Worm (Caenorhabditis elegans) whole organism, L4 larva: ENCODE data around the gene ZK550.6.

Experiments
- D1046.2 ChIP-seq: fragments of 200-800 bp; sonication (Bioruptor generic); IDR thresholded peaks from 2 replicates; pipeline ENCODE4 v1.3.6; 2022; ENCODE audit warnings: missing genetic modification characterization, missing compliant biosample characterization
- F37D6.2 ChIP-seq: sonication (generic microtip); optimal IDR thresholded peaks from 2 replicates; lab custom pipeline; 2016; ENCODE audit warnings: mild to moderate bottlenecking, missing genetic modification characterization, missing compliant biosample characterization
- R02D3.7 ChIP-seq: fragments of 150-350 bp; sonication (generic microtip); optimal IDR thresholded peaks from 3 replicates; lab custom pipeline; 2014; ENCODE audit warnings: missing biosample characterization, missing genetic modification characterization
- T20F7.1 ChIP-seq: fragments of 200-800 bp; sonication (Bioruptor generic); optimal IDR thresholded peaks from 2 replicates; lab custom pipeline; 2018; ENCODE audit warnings: mild to moderate bottlenecking, missing genetic modification characterization, missing compliant biosample characterization
- Y105C5A.15 ChIP-seq: fragments of 200-800 bp; sonication (Bioruptor generic); IDR thresholded peaks from 2 replicates; pipeline ENCODE4 v1.3.6; 2022; ENCODE audit warnings: missing genetic modification characterization, missing compliant biosample characterization
- Y5F2A.4 ChIP-seq: fragments of 200-800 bp; sonication (Bioruptor generic); optimal IDR thresholded peaks from 2 replicates; lab custom pipeline; 2018; ENCODE audit warnings: mild to moderate bottlenecking, missing genetic modification characterization, missing compliant biosample characterization
- ZK337.2 ChIP-seq: fragments of 200-800 bp; sonication (Bioruptor generic); IDR thresholded peaks from 2 replicates; pipeline ENCODE4 v1.3.6; 2022; ENCODE audit warnings: missing genetic modification reagents, missing genetic modification characterization, missing compliant biosample characterization
- aha-1 ChIP-seq: fragments of 150-350 bp; peaks from one replicate; lab custom pipeline; 2014; ENCODE audit warnings: missing biosample characterization, missing genetic modification characterization
- attf-4 ChIP-seq: sonication (generic microtip); optimal IDR thresholded peaks from 3 replicates; lab custom pipeline; 2017; ENCODE audit warnings: missing biosample characterization, missing genetic modification characterization
- ceh-28 ChIP-seq: fragments of 150-350 bp; optimal IDR thresholded peaks from 2 replicates; lab custom pipeline; 2014; ENCODE audit warnings: missing biosample characterization, missing genetic modification reagents, missing genetic modification characterization
- ceh-62 ChIP-seq: sonication (generic microtip); optimal IDR thresholded peaks from 2 replicates; lab custom pipeline; 2017; ENCODE audit warnings: missing biosample characterization, missing genetic modification characterization
- daf-16 ChIP-seq, 3 experiments: sonication (generic microtip); optimal IDR thresholded peaks; 2 replicates each; lab custom pipeline; 2016 to 2017; ENCODE audit warnings: missing genetic modification characterization in 3 of 3, missing genetic modification reagents in 3 of 3, mild to moderate bottlenecking in 2 of 3, missing compliant biosample characterization in 2 of 3, missing biosample characterization in 1 of 3, moderate library complexity in 1 of 3
- dmd-6 ChIP-seq: fragments of 200-800 bp; sonication (Bioruptor generic); IDR thresholded peaks from 2 replicates; pipeline ENCODE4 v1.3.6; 2022; ENCODE audit warnings: missing genetic modification reagents, missing genetic modification characterization, missing compliant biosample characterization
- fkh-10 ChIP-seq: fragments of 150-350 bp; optimal IDR thresholded peaks from 2 replicates; lab custom pipeline; 2014; ENCODE audit warnings: missing biosample characterization, missing genetic modification reagents, missing genetic modification characterization
- gei-8 ChIP-seq: fragments of 200-800 bp; sonication (Bioruptor generic); optimal IDR thresholded peaks from 2 replicates; lab custom pipeline; 2018; ENCODE audit warnings: mild to moderate bottlenecking, missing genetic modification characterization, missing compliant biosample characterization
- hlh-30 ChIP-seq: sonication (generic microtip); optimal IDR thresholded peaks from 2 replicates; lab custom pipeline; 2017; ENCODE audit warnings: antibody characterized with exemption, mild to moderate bottlenecking, missing genetic modification characterization, missing compliant biosample characterization; ENCODE audit not compliant: insufficient read depth
- hmg-1.1 ChIP-seq: fragments of 200-800 bp; sonication (Bioruptor generic); IDR thresholded peaks from 2 replicates; pipeline ENCODE4 v1.3.6; 2022; ENCODE audit warnings: missing genetic modification reagents, missing genetic modification characterization, missing compliant biosample characterization
- jun-1 ChIP-seq: fragments of 150-350 bp; optimal IDR thresholded peaks from 2 replicates; lab custom pipeline; 2014; ENCODE audit warnings: missing biosample characterization, missing genetic modification reagents, missing genetic modification characterization
- lim-7 ChIP-seq: fragments of 200-800 bp; sonication (Bioruptor generic); IDR thresholded peaks from 2 replicates; pipeline ENCODE4 v1.3.6; 2022; ENCODE audit warnings: missing genetic modification characterization, missing compliant biosample characterization
- lsy-2 ChIP-seq, 2 experiments: fragments of 150-350 bp in 1 of 2; sonication (generic microtip) in 1 of 2; optimal IDR thresholded peaks; 2 replicates each; lab custom pipeline; 2014 to 2017; ENCODE audit warnings: missing biosample characterization in 2 of 2, missing genetic modification characterization in 2 of 2
- madf-9 ChIP-seq: fragments of 200-800 bp; sonication (Bioruptor generic); conservative IDR thresholded peaks from 2 replicates; pipeline ENCODE4 v1.3.6; 2022; ENCODE audit warnings: missing genetic modification reagents, missing genetic modification characterization, missing compliant biosample characterization
- mep-1 ChIP-seq: fragments of 150-350 bp; sonication (generic microtip); optimal IDR thresholded peaks from 3 replicates; lab custom pipeline; 2014; ENCODE audit warnings: missing biosample characterization, missing genetic modification characterization
- mes-2 ChIP-seq: sonication (generic microtip); optimal IDR thresholded peaks from 2 replicates; lab custom pipeline; 2016; ENCODE audit warnings: missing genotype, mild to moderate bottlenecking, missing genetic modification characterization, missing compliant biosample characterization; ENCODE audit not compliant: poor library complexity, severe bottlenecking
- nhr-11 ChIP-seq: fragments of 150-350 bp; optimal IDR thresholded peaks from 2 replicates; lab custom pipeline; 2014; ENCODE audit warnings: missing biosample characterization, missing genetic modification characterization
- nhr-111 ChIP-seq: fragments of 200-800 bp; sonication (Bioruptor generic); optimal IDR thresholded peaks from 2 replicates; lab custom pipeline; 2018; ENCODE audit warnings: mild to moderate bottlenecking, missing genetic modification characterization, missing compliant biosample characterization
- nhr-237 ChIP-seq: sonication (generic microtip); optimal IDR thresholded peaks from 2 replicates; lab custom pipeline; 2017; ENCODE audit warnings: missing biosample characterization, missing genetic modification characterization
- nhr-41 ChIP-seq: fragments of 200-800 bp; sonication (Bioruptor generic); IDR thresholded peaks from 2 replicates; pipeline ENCODE4 v1.3.6; 2022; ENCODE audit warnings: missing genetic modification reagents, missing genetic modification characterization, missing compliant biosample characterization
- nhr-6 ChIP-seq: fragments of 150-350 bp; optimal IDR thresholded peaks from 2 replicates; lab custom pipeline; 2014; ENCODE audit warnings: missing biosample characterization, missing genetic modification characterization
- pha-4 ChIP-seq, 2 experiments: fragments of 150-350 bp in 1 of 2; fragments of 200-800 bp in 1 of 2; sonication (Bioruptor generic) in 1 of 2; IDR thresholded peaks in 1 of 2; optimal IDR thresholded peaks in 1 of 2; 2 replicates each; pipeline versions ENCODE4 v1.3.6 to Lab custom; 2014 to 2022; ENCODE audit warnings: missing genetic modification characterization in 2 of 2, missing genetic modification reagents in 2 of 2, missing biosample characterization in 1 of 2, missing compliant biosample characterization in 1 of 2
- php-3 ChIP-seq: fragments of 200-800 bp; sonication (Bioruptor generic); IDR thresholded peaks from 2 replicates; pipeline ENCODE4 v1.3.6; 2022; ENCODE audit warnings: missing genetic modification reagents, missing genetic modification characterization, missing compliant biosample characterization
- rbr-2 ChIP-seq: sonication (generic microtip); optimal IDR thresholded peaks from 2 replicates; lab custom pipeline; 2016; ENCODE audit warnings: missing genotype, missing genetic modification characterization, missing compliant biosample characterization
- saeg-2 ChIP-seq: fragments of 200-800 bp; sonication (Bioruptor generic); IDR thresholded peaks from 2 replicates; pipeline ENCODE4 v1.3.6; 2022; ENCODE audit warnings: missing genetic modification reagents, missing genetic modification characterization, missing compliant biosample characterization
- sdz-12 ChIP-seq: fragments of 200-800 bp; sonication (Bioruptor generic); optimal IDR thresholded peaks from 2 replicates; lab custom pipeline; 2018; ENCODE audit warnings: mild to moderate bottlenecking, missing genetic modification characterization, missing compliant biosample characterization
- spr-3 ChIP-seq: fragments of 200-800 bp; sonication (Bioruptor generic); optimal IDR thresholded peaks from 2 replicates; lab custom pipeline; 2018; ENCODE audit warnings: mild to moderate bottlenecking, missing genetic modification characterization, missing compliant biosample characterization
- unc-62 ChIP-seq, 3 experiments: fragments of 150-350 bp in 1 of 3; sonication (generic microtip); optimal IDR thresholded peaks in 2 of 3; peaks in 1 of 3; 1 replicate in 1 of 3; 2 replicates in 2 of 3; lab custom pipeline; 2014 to 2017; ENCODE audit warnings: missing biosample characterization in 3 of 3, missing genetic modification characterization in 3 of 3, missing genetic modification reagents in 3 of 3, missing genotype in 1 of 3
- vab-7 ChIP-seq: fragments of 200-800 bp; sonication (Bioruptor generic); IDR thresholded peaks from 2 replicates; pipeline ENCODE4 v1.3.6; 2022; ENCODE audit warnings: missing genetic modification reagents, missing genetic modification characterization, missing compliant biosample characterization
- zfp-2 ChIP-seq: sonication (generic microtip); optimal IDR thresholded peaks from 2 replicates; lab custom pipeline; 2016; ENCODE audit warnings: mild to moderate bottlenecking, missing genetic modification characterization, missing compliant biosample characterization
- zfp-3 ChIP-seq: fragments of 200-800 bp; sonication (Bioruptor generic); conservative IDR thresholded peaks from 2 replicates; pipeline ENCODE4 v1.3.6; 2022; ENCODE audit warnings: missing genetic modification reagents, missing genetic modification characterization, missing compliant biosample characterization
- zip-11 ChIP-seq: fragments of 200-800 bp; sonication (Bioruptor generic); IDR thresholded peaks from 2 replicates; pipeline ENCODE4 v1.3.6; 2022; ENCODE audit warnings: missing genetic modification characterization, missing compliant biosample characterization
- zip-2 ChIP-seq: fragments of 150-350 bp; optimal IDR thresholded peaks from 2 replicates; lab custom pipeline; 2014; ENCODE audit warnings: missing biosample characterization, missing genetic modification characterization
- ztf-11 ChIP-seq: fragments of 150-350 bp; optimal IDR thresholded peaks from 2 replicates; lab custom pipeline; 2014; ENCODE audit warnings: missing biosample characterization, missing genetic modification characterization
- ztf-7 ChIP-seq: fragments of 150-350 bp; optimal IDR thresholded peaks from 2 replicates; lab custom pipeline; 2014; ENCODE audit warnings: missing biosample characterization, missing genetic modification characterization

The ZK550.6 gene

DNA sequence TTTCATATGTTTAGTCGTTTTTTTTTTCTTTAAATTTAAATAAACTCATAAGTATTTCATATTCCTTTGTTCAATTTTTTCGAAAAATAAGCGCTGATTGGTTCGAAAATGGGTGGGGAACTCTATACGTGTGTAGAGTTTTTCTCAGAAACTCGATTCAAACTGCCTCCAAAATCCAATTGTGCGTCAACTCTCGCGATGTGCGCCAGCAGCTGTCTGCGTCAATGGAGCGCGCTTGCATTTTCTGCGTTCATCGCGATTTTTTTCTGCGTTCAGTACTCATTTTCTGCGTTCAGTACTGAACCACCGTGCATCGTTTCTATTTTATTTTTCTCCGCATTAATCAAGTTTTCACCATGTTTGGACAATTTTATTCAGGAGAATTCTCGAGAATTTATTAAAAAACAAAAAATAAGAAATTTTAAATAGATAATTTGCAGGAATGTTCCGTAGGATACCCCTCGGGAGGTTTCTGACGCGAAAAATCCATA lies 12.5 kb downstream of the ZK550.6 start, which contains the start of gene eelo-2 (continued):
- peak; percentile 78 for TF ChIP-seq Y5F2A.4
- no peak for TF ChIP-seq attf-4 (tag; lab: Kevin White, UChicago)
- peak; percentile 99 for TF ChIP-seq nhr-6 (tag; lab: Kevin White, UChicago)
- TF ChIP-seq Y105C5A.15 (GFP tag; lab: Robert Waterston, UW): 0 out of 2 replicates have a peak, but pooled peaks have one; percentile 19
- TF ChIP-seq ceh-62 (tag; lab: Kevin White, UChicago): peak; percentile 14
- TF ChIP-seq D1046.2 (GFP tag; lab: Robert Waterston, UW): peak; percentile 89
- peak; percentile 93 for TF ChIP-seq hlh-30 (tag; lab: Kevin White, UChicago)
- peak; percentile 84 for TF ChIP-seq zfp-2 (tag; lab: Kevin White, UChicago)
- no peak for TF ChIP-seq sdz-12 (GFP tag; lab: Kevin White, UChicago)
- TF ChIP-seq nhr-41 (GFP tag; lab: Robert Waterston, UW): peak; percentile 90
- no peak for TF ChIP-seq T20F7.1
- peak; percentile 89 for TF ChIP-seq php-3 (GFP tag; lab: Robert Waterston, UW)
- peak; percentile 70; the same call in 1 of the 2 replicates for TF ChIP-seq ZK337.2 (GFP tag; lab: Robert Waterston, UW)
- TF ChIP-seq daf-16 (GFP tag; optimal IDR thresholded peaks at IDR 0.05; lab: Kevin White, UChicago): peak; percentile 66 to 91
- peak; percentile 80 for TF ChIP-seq daf-16 (tag; optimal IDR thresholded peaks at IDR 0.05; lab: Kevin White, UChicago)
- no peak for TF ChIP-seq nhr-111
- peak; percentile 54 for TF ChIP-seq nhr-237
- no peak for TF ChIP-seq zip-11
- peak; percentile 73 for TF ChIP-seq zip-2 (tag; lab: Kevin White, UChicago)
- TF ChIP-seq mep-1 (tag; lab: Kevin White, UChicago): peak; percentile 99
- TF ChIP-seq F37D6.2: peak; percentile 96
- no peak for TF ChIP-seq lim-7 (GFP tag; lab: Robert Waterston, UW)

DNA sequence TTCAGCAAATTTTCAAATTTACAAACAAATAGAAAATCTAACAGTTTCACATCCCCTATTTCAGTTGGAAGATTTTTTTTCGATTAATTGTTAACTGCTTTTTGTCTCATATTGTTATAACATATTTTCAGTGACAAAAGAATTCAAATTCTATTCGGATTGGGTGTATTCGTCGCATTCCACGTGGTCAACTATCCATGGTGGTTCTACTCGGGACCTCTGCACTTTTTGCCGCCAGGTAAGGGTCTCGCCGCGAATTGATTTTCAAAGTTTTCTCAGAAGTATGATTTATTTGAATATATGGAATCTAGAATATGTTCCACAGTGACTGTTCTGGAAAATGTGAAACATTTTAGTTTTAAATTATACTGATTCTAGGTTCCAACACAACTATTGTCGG lies 13.7 kb downstream of the ZK550.6 start:
- TF ChIP-seq ceh-28 (tag; lab: Kevin White, UChicago) (no peak), unc-62 (GFP tag; optimal IDR thresholded peaks at IDR 0.05 in 1 of 2; lab: Kevin White, UChicago) (peak in 1 of 2 experiments; percentile 95), unc-62 (tag; optimal IDR thresholded peaks at IDR 0.05; lab: Kevin White, UChicago) (no peak)
- TF ChIP-seq, all 104 proteins: peak for 1

DNA sequence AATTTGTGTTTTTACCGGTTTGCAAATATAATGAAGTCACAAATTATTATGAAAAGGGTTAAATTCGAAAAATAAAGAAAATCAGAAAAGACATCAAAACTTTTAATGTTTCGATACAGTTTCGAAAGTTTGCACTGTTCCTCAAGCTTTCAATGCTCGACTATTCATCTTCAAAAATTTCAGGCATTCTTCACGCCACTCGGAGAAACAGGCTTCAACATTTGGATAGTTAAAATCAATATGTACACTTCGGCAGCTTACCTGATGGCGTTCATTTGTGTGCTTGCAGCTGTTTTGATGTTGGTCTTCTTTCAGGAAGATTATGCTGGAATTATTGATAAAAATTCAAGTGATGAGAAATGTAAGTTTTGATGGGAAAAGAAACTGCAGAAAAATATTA lies 15.1 kb downstream of the ZK550.6 start:
- TF ChIP-seq spr-3 (GFP tag; lab: Kevin White, UChicago) (no peak), aha-1 (tag; lab: Kevin White, UChicago) (peak; percentile 95), attf-4 (tag; lab: Kevin White, UChicago) (no peak), ceh-62 (tag; lab: Kevin White, UChicago) (no peak), unc-62 (GFP tag; optimal IDR thresholded peaks at IDR 0.05 in 1 of 2; lab: Kevin White, UChicago) (peak in 1 of 2 experiments; percentile 46), unc-62 (tag; optimal IDR thresholded peaks at IDR 0.05; lab: Kevin White, UChicago) (no peak), saeg-2 (GFP tag; lab: Robert Waterston, UW) (no peak), mes-2 (tag; lab: Kevin White, UChicago) (no peak), ZK337.2 (GFP tag; lab: Robert Waterston, UW) (no peak), R02D3.7 (tag; lab: Kevin White, UChicago) (no peak), ztf-11 (tag; lab: Kevin White, UChicago) (no peak), vab-7 (GFP tag; lab: Robert Waterston, UW) (no peak)

DNA sequence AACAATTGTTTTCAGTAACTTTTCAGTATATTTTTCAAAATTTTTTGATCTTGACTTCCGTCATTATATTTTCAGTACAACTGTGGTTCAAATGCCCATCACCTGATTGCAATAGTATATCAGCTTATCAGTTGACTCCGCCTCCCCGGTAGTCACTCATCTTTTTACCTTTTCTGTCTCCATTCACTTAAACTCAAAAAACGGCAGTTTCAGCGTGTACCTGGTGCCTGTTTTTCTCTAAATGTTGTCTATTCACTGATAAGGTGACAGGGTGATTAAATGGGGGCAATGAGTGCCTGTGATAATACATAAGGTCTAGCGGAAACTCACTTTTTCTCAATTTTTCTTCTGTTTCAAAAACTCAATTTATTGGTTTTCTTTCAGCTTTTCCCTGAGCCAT lies 17.1 kb downstream of the ZK550.6 start, which contains the start of gene ZK550.2:
TSS of gene ZK550.2 (plus strand) at position 385 of the 400 bp plus-strand sequence.
- no peak for TF ChIP-seq ztf-7 (tag; lab: Kevin White, UChicago)
- no peak for TF ChIP-seq lim-7 (GFP tag; lab: Robert Waterston, UW)
- no peak for TF ChIP-seq pha-4 (GFP tag; IDR thresholded peaks at IDR 0.05; lab: Robert Waterston, UW)
- no peak for TF ChIP-seq pha-4 (tag; optimal IDR thresholded peaks at IDR 0.05; lab: Kevin White, UChicago)
- peak; percentile 84 for TF ChIP-seq nhr-41 (GFP tag; lab: Robert Waterston, UW)
- peak in 1 of 2 experiments; percentile 32 for TF ChIP-seq daf-16 (GFP tag; optimal IDR thresholded peaks at IDR 0.05; lab: Kevin White, UChicago)
- peak; percentile 95 for TF ChIP-seq daf-16 (tag; optimal IDR thresholded peaks at IDR 0.05; lab: Kevin White, UChicago)
- TF ChIP-seq madf-9 (GFP tag; lab: Robert Waterston, UW): no peak
- TF ChIP-seq nhr-11 (tag; lab: Kevin White, UChicago): no peak
- TF ChIP-seq mep-1 (tag; lab: Kevin White, UChicago): peak; percentile 46
- no peak for TF ChIP-seq lsy-2 (tag; optimal IDR thresholded peaks at IDR 0.05; lab: Kevin White, UChicago)
- no peak for TF ChIP-seq zfp-3 (GFP tag; lab: Robert Waterston, UW)
- no peak for TF ChIP-seq gei-8 (GFP tag; lab: Kevin White, UChicago)
- no peak for TF ChIP-seq zip-11
- peak; percentile 51 for TF ChIP-seq jun-1 (tag; lab: Kevin White, UChicago)
- no peak for TF ChIP-seq fkh-10
- TF ChIP-seq hmg-1.1 (GFP tag; lab: Robert Waterston, UW): no peak
- peak; percentile 98 for TF ChIP-seq dmd-6
- peak in 1 of 2 experiments; percentile 63 for TF ChIP-seq unc-62 (GFP tag; optimal IDR thresholded peaks at IDR 0.05 in 1 of 2; lab: Kevin White, UChicago)
- no peak for TF ChIP-seq unc-62 (tag; optimal IDR thresholded peaks at IDR 0.05; lab: Kevin White, UChicago)
- no peak for TF ChIP-seq rbr-2 (tag; lab: Kevin White, UChicago)
